Worm (Caenorhabditis elegans) whole organism, young adult: ENCODE data around the gene sid-2.
A peak's percentile ranks its signal among the peaks of the same experiment; 100 is the strongest.

ENCODE experiments used
- B0035.1 ChIP-seq: sonication (generic microtip); optimal IDR thresholded peaks from 2 replicates; lab custom pipeline; 2016; ENCODE audit warnings: missing genetic modification characterization, mild to moderate bottlenecking, missing compliant biosample characterization, missing genotype, missing genetic modification reagents
- B0336.3 ChIP-seq: fragments of 200-800 bp; sonication (Bioruptor generic); IDR thresholded peaks from 2 replicates; pipeline ENCODE4 v1.3.6; 2022; ENCODE audit warnings: missing genetic modification characterization, missing compliant biosample characterization
- D2030.7 ChIP-seq: fragments of 200-800 bp; sonication (Bioruptor generic); IDR thresholded peaks from 2 replicates; pipeline ENCODE4 v1.3.6; 2022; ENCODE audit warnings: missing genetic modification reagents, missing genetic modification characterization, missing compliant biosample characterization
- F10E7.11 ChIP-seq: sonication (generic microtip); optimal IDR thresholded peaks from 2 replicates; lab custom pipeline; 2017; ENCODE audit warnings: mild to moderate bottlenecking, missing genetic modification characterization, moderate library complexity, missing compliant biosample characterization
- F22D6.2 ChIP-seq: sonication (generic microtip); optimal IDR thresholded peaks from 2 replicates; lab custom pipeline; 2016; ENCODE audit warnings: mild to moderate bottlenecking, missing genetic modification characterization, missing compliant biosample characterization
- F23B12.7 ChIP-seq: sonication (generic microtip); optimal IDR thresholded peaks from 2 replicates; lab custom pipeline; 2017; ENCODE audit warnings: missing genetic modification characterization, mild to moderate bottlenecking, missing compliant biosample characterization, antibody characterized with exemption, moderate library complexity; ENCODE audit not compliant: insufficient read depth
- F49E8.2 ChIP-seq: sonication (generic microtip); optimal IDR thresholded peaks from 3 replicates; lab custom pipeline; 2017; ENCODE audit warnings: missing genetic modification characterization, mild to moderate bottlenecking, missing compliant biosample characterization, antibody characterized with exemption, moderate library complexity; ENCODE audit not compliant: insufficient read depth
- F57A8.1 ChIP-seq: fragments of 200-800 bp; sonication (Bioruptor generic); optimal IDR thresholded peaks from 2 replicates; lab custom pipeline; 2018; ENCODE audit warnings: mild to moderate bottlenecking, missing genetic modification characterization, moderate library complexity, missing compliant biosample characterization
- T26A5.8 ChIP-seq: sonication (generic microtip); optimal IDR thresholded peaks from 2 replicates; lab custom pipeline; 2016; ENCODE audit warnings: missing genetic modification characterization, missing compliant biosample characterization
- Y53G8AR.9 ChIP-seq: fragments of 200-800 bp; sonication (Bioruptor generic); conservative IDR thresholded peaks from 2 replicates; pipeline ENCODE4 v1.3.6; 2022; ENCODE audit warnings: missing genetic modification reagents, missing genetic modification characterization, missing compliant biosample characterization
- Y56A3A.18 ChIP-seq: fragments of 200-800 bp; sonication (Bioruptor generic); IDR thresholded peaks from 2 replicates; pipeline ENCODE4 v1.3.6; 2022; ENCODE audit warnings: missing genetic modification reagents, missing genetic modification characterization, missing compliant biosample characterization
- Y67H2A.10 ChIP-seq: fragments of 200-800 bp; sonication (Bioruptor generic); conservative IDR thresholded peaks from 2 replicates; pipeline ENCODE4 v1.3.6; 2022; ENCODE audit warnings: missing genetic modification reagents, missing genetic modification characterization, missing compliant biosample characterization
- Y95B8A.8 ChIP-seq: fragments of 200-800 bp; sonication (Bioruptor generic); IDR thresholded peaks from 2 replicates; pipeline ENCODE4 v1.3.6; 2022; ENCODE audit warnings: missing genetic modification reagents, missing genetic modification characterization, missing compliant biosample characterization
- aptf-3 ChIP-seq: fragments of 200-800 bp; sonication (Bioruptor generic); IDR thresholded peaks from 2 replicates; pipeline ENCODE4 v1.3.6; 2022; ENCODE audit warnings: missing genetic modification characterization, missing compliant biosample characterization
- bed-1 ChIP-seq: fragments of 200-800 bp; sonication (Bioruptor generic); IDR thresholded peaks from 2 replicates; pipeline ENCODE4 v1.3.6; 2022; ENCODE audit warnings: missing genetic modification reagents, missing genetic modification characterization, missing compliant biosample characterization
- bed-2 ChIP-seq: fragments of 200-800 bp; sonication (Bioruptor generic); IDR thresholded peaks from 2 replicates; pipeline ENCODE4 v1.3.6; 2022; ENCODE audit warnings: missing genetic modification reagents, missing genetic modification characterization, missing compliant biosample characterization
- cebp-2 ChIP-seq: fragments of 200-800 bp; sonication (Bioruptor generic); IDR thresholded peaks from 2 replicates; pipeline ENCODE4 v1.3.6; 2022; ENCODE audit warnings: missing genetic modification characterization, missing compliant biosample characterization
- ceh-100 ChIP-seq: fragments of 200-800 bp; sonication (Bioruptor generic); IDR thresholded peaks from 2 replicates; pipeline ENCODE4 v1.3.6; 2022; ENCODE audit warnings: missing genetic modification reagents, missing genetic modification characterization, missing compliant biosample characterization
- ceh-27 ChIP-seq: fragments of 200-800 bp; sonication (Bioruptor generic); optimal IDR thresholded peaks from 2 replicates; lab custom pipeline; 2018; ENCODE audit warnings: mild to moderate bottlenecking, missing genetic modification characterization, moderate library complexity, missing compliant biosample characterization
- ceh-91 ChIP-seq: fragments of 200-800 bp; sonication (Bioruptor generic); IDR thresholded peaks from 2 replicates; pipeline ENCODE4 v1.3.6; 2022; ENCODE audit warnings: missing genetic modification reagents, missing genetic modification characterization, missing compliant biosample characterization
- efl-1 ChIP-seq: fragments of 150-350 bp; optimal IDR thresholded peaks from 2 replicates; lab custom pipeline; 2014; ENCODE audit warnings: missing biosample characterization, missing genetic modification reagents, missing genetic modification characterization
- egl-18 ChIP-seq: fragments of 200-800 bp; sonication (Bioruptor generic); IDR thresholded peaks from 2 replicates; pipeline ENCODE4 v1.3.6; 2022; ENCODE audit warnings: missing genetic modification reagents, missing genetic modification characterization, missing compliant biosample characterization
- egl-44 ChIP-seq: fragments of 200-800 bp; sonication (Bioruptor generic); IDR thresholded peaks from 2 replicates; pipeline ENCODE4 v1.3.6; 2022; ENCODE audit warnings: missing genetic modification reagents, missing genetic modification characterization, missing compliant biosample characterization
- hlh-26 ChIP-seq: fragments of 200-800 bp; sonication (Bioruptor generic); conservative IDR thresholded peaks from 2 replicates; pipeline ENCODE4 v1.3.6; 2022; ENCODE audit warnings: missing genetic modification reagents, missing genetic modification characterization, missing compliant biosample characterization
- hmg-1.2 ChIP-seq: fragments of 200-800 bp; sonication (Bioruptor generic); IDR thresholded peaks from 2 replicates; pipeline ENCODE4 v1.3.6; 2022; ENCODE audit warnings: missing genetic modification reagents, missing genetic modification characterization, missing compliant biosample characterization
- hsf-1 ChIP-seq: fragments of 200-800 bp; sonication (Bioruptor generic); IDR thresholded peaks from 2 replicates; pipeline ENCODE4 v1.3.6; 2022; ENCODE audit warnings: missing genetic modification reagents, missing genetic modification characterization, missing compliant biosample characterization
- lag-1 ChIP-seq: fragments of 200-800 bp; sonication (Bioruptor generic); IDR thresholded peaks from 2 replicates; pipeline ENCODE4 v1.3.6; 2022; ENCODE audit warnings: missing genetic modification reagents, missing genetic modification characterization, missing compliant biosample characterization
- let-607 ChIP-seq, 2 experiments: fragments of 200-800 bp in 1 of 2; sonication (Bioruptor generic) in 1 of 2; sonication (generic microtip) in 1 of 2; optimal IDR thresholded peaks; 2 replicates each; lab custom pipeline; 2016 to 2018; ENCODE audit warnings: mild to moderate bottlenecking in 2 of 2, missing compliant biosample characterization in 2 of 2, missing genetic modification characterization in 2 of 2, moderate library complexity in 2 of 2, missing genotype in 1 of 2
- lin-26 ChIP-seq: fragments of 200-800 bp; sonication (Bioruptor generic); IDR thresholded peaks from 2 replicates; pipeline ENCODE4 v1.3.6; 2022; ENCODE audit warnings: missing genetic modification reagents, missing genetic modification characterization, missing compliant biosample characterization
- lin-35 ChIP-seq, 3 experiments: fragments of 150-350 bp in 2 of 3; sonication (generic microtip) in 1 of 3; optimal IDR thresholded peaks; 2 replicates each; lab custom pipeline; 2014 to 2018; ENCODE audit warnings: missing biosample characterization in 3 of 3, missing genetic modification characterization in 3 of 3, missing genetic modification reagents in 3 of 3
- lsy-27 ChIP-seq: sonication (generic microtip); optimal IDR thresholded peaks from 2 replicates; lab custom pipeline; 2017; ENCODE audit warnings: missing genetic modification characterization, mild to moderate bottlenecking, missing compliant biosample characterization, antibody characterized with exemption, missing genotype, borderline replicate concordance; ENCODE audit not compliant: insufficient read depth
- madf-3 ChIP-seq: fragments of 200-800 bp; sonication (Bioruptor generic); IDR thresholded peaks from 2 replicates; pipeline ENCODE4 v1.3.6; 2022; ENCODE audit warnings: missing genetic modification reagents, missing genetic modification characterization, missing compliant biosample characterization
- madf-6 ChIP-seq: fragments of 200-800 bp; sonication (Bioruptor generic); IDR thresholded peaks from 2 replicates; pipeline ENCODE4 v1.3.6; 2022; ENCODE audit warnings: missing genetic modification reagents, missing genetic modification characterization, missing compliant biosample characterization
- mel-28 ChIP-seq: sonication (generic microtip); optimal IDR thresholded peaks from 2 replicates; lab custom pipeline; 2016; ENCODE audit warnings: borderline replicate concordance, mild to moderate bottlenecking, missing genetic modification characterization, missing compliant biosample characterization
- nfyb-1 ChIP-seq: fragments of 200-800 bp; sonication (Bioruptor generic); IDR thresholded peaks from 2 replicates; pipeline ENCODE4 v1.3.6; 2022; ENCODE audit warnings: missing genetic modification reagents, missing genetic modification characterization, missing compliant biosample characterization
- nhr-80 ChIP-seq: sonication (generic microtip); optimal IDR thresholded peaks from 2 replicates; lab custom pipeline; 2016; ENCODE audit warnings: missing genetic modification characterization, missing compliant biosample characterization
- rec-8 ChIP-seq, 2 experiments: sonication (generic microtip); optimal IDR thresholded peaks; 2 replicates each; lab custom pipeline; 2016; ENCODE audit warnings: mild to moderate bottlenecking in 2 of 2, missing genetic modification characterization in 2 of 2, missing genetic modification reagents in 2 of 2, missing genotype in 2 of 2, missing biosample characterization in 1 of 2, missing compliant biosample characterization in 1 of 2, moderate library complexity in 1 of 2
- repo-1 ChIP-seq: sonication (generic microtip); optimal IDR thresholded peaks from 2 replicates; lab custom pipeline; 2017; ENCODE audit warnings: mild to moderate bottlenecking, missing genetic modification characterization, missing compliant biosample characterization
- sea-2 ChIP-seq: fragments of 200-800 bp; sonication (Bioruptor generic); IDR thresholded peaks from 2 replicates; pipeline ENCODE4 v1.3.6; 2022; ENCODE audit warnings: missing genetic modification characterization, missing compliant biosample characterization
- snpc-1.1 ChIP-seq: sonication (generic microtip); optimal IDR thresholded peaks from 2 replicates; lab custom pipeline; 2017; ENCODE audit warnings: missing genetic modification characterization, mild to moderate bottlenecking, missing compliant biosample characterization, antibody characterized with exemption, moderate library complexity, missing genotype, missing genetic modification reagents; ENCODE audit not compliant: insufficient read depth
- snpc-3.4 ChIP-seq: sonication (generic microtip); optimal IDR thresholded peaks from 2 replicates; lab custom pipeline; 2017; ENCODE audit warnings: missing genetic modification characterization, mild to moderate bottlenecking, missing compliant biosample characterization, antibody characterized with exemption, moderate library complexity, missing genotype, missing genetic modification reagents
- snpc-4 ChIP-seq, 5 experiments: fragments of 150-350 bp in 1 of 5; sonication (generic microtip) in 4 of 5; optimal IDR thresholded peaks; 2 replicates each; lab custom pipeline; 2014 to 2018; ENCODE audit warnings: missing genetic modification characterization in 5 of 5, missing biosample characterization in 3 of 5, antibody characterized with exemption in 2 of 5, mild to moderate bottlenecking in 2 of 5, missing compliant biosample characterization in 2 of 5, missing genotype in 2 of 5, moderate library complexity in 2 of 5, missing genetic modification reagents in 1 of 5
- somi-1 ChIP-seq: fragments of 200-800 bp; sonication (Bioruptor generic); optimal IDR thresholded peaks from 2 replicates; lab custom pipeline; 2018; ENCODE audit warnings: mild to moderate bottlenecking, missing genetic modification characterization, missing compliant biosample characterization
- tbp1 ChIP-seq: fragments of 200-800 bp; sonication (Bioruptor generic); optimal IDR thresholded peaks from 2 replicates; lab custom pipeline; 2018; ENCODE audit warnings: mild to moderate bottlenecking, missing genetic modification characterization, missing compliant biosample characterization
- xnd-1 ChIP-seq: sonication (generic microtip); optimal IDR thresholded peaks from 2 replicates; lab custom pipeline; 2016; ENCODE audit warnings: missing genotype, missing genetic modification reagents, missing genetic modification characterization, missing compliant biosample characterization
- zim-3 ChIP-seq: sonication (generic microtip); optimal IDR thresholded peaks from 2 replicates; lab custom pipeline; 2017; ENCODE audit warnings: mild to moderate bottlenecking, missing genetic modification characterization, moderate library complexity, missing compliant biosample characterization
- ztf-28 ChIP-seq: fragments of 200-800 bp; sonication (Bioruptor generic); IDR thresholded peaks from 2 replicates; pipeline ENCODE4 v1.3.6; 2022; ENCODE audit warnings: missing genetic modification reagents, missing genetic modification characterization, missing compliant biosample characterization

Gene sid-2

ce11 chrIII:13694048-13694447, 14.8 kb downstream of the sid-2 start:
- no peak for TF ChIP-seq lsy-27 (tag; lab: Kevin White, UChicago)
- TF ChIP-seq ceh-91 (GFP tag; lab: Robert Waterston, UW) = no peak
- TF ChIP-seq F57A8.1 (GFP tag; lab: Kevin White, UChicago) = no peak
- TF ChIP-seq let-607 (tag; optimal IDR thresholded peaks at IDR 0.05; lab: Kevin White, UChicago) = peak; percentile 57 to 58
- no peak for TF ChIP-seq xnd-1 (tag; lab: Kevin White, UChicago)
- TF ChIP-seq ceh-100 (GFP tag; lab: Robert Waterston, UW) = peak; percentile 90
- TF ChIP-seq ztf-28 (GFP tag; lab: Robert Waterston, UW) = no peak
- no peak for TF ChIP-seq Y56A3A.18 (GFP tag; lab: Robert Waterston, UW)
- no peak for TF ChIP-seq egl-44
- TF ChIP-seq snpc-4 (GFP tag; optimal IDR thresholded peaks at IDR 0.05; lab: Kevin White, UChicago) = no peak
- TF ChIP-seq snpc-4 (tag; optimal IDR thresholded peaks at IDR 0.05; lab: Kevin White, UChicago) = peak in 1 of 4 experiments; percentile 30
- no peak for TF ChIP-seq ceh-27 (GFP tag; lab: Kevin White, UChicago)
- TF ChIP-seq F49E8.2 (tag; lab: Kevin White, UChicago) = no peak
- TF ChIP-seq lag-1 (GFP tag; lab: Robert Waterston, UW) = no peak
- peak; percentile 55 for TF ChIP-seq F23B12.7 (tag; lab: Kevin White, UChicago)
- no peak for TF ChIP-seq madf-3 (GFP tag; lab: Robert Waterston, UW)
- TF ChIP-seq hlh-26 (GFP tag; lab: Robert Waterston, UW) = no peak
- no peak for TF ChIP-seq somi-1 (GFP tag; lab: Kevin White, UChicago)
- no peak for TF ChIP-seq F10E7.11 (tag; lab: Kevin White, UChicago)
- no peak; the same call in 1 of the 2 replicates for TF ChIP-seq bed-2 (GFP tag; lab: Robert Waterston, UW)
- TF ChIP-seq Y95B8A.8 (GFP tag; lab: Robert Waterston, UW) = no peak
- TF ChIP-seq nfyb-1 = peak; percentile 47; the same call in 1 of the 2 replicates
- TF ChIP-seq snpc-3.4 (tag; lab: Kevin White, UChicago) = no peak
- no peak for TF ChIP-seq D2030.7 (GFP tag; lab: Robert Waterston, UW)
- TF ChIP-seq rec-8 (tag; optimal IDR thresholded peaks at IDR 0.05; lab: Kevin White, UChicago) = no peak
- TF ChIP-seq B0336.3 = peak; percentile 43; the same call in 1 of the 2 replicates
- TF ChIP-seq B0035.1 (tag; lab: Kevin White, UChicago) = no peak
- TF ChIP-seq hmg-1.2 (GFP tag; lab: Robert Waterston, UW) = peak; percentile 63; the same call in 1 of the 2 replicates
- TF ChIP-seq F22D6.2 = no peak
- TF ChIP-seq Y67H2A.10 (GFP tag; lab: Robert Waterston, UW) = no peak
- TF ChIP-seq zim-3 (tag; lab: Kevin White, UChicago) = peak; percentile 69
- TF ChIP-seq T26A5.8 = no peak
- no peak for TF ChIP-seq mel-28 (tag; lab: Kevin White, UChicago)
- no peak for TF ChIP-seq aptf-3 (GFP tag; lab: Robert Waterston, UW)
- TF ChIP-seq lin-26 = no peak
- TF ChIP-seq efl-1 (GFP tag; lab: Kevin White, UChicago) = no peak
- TF ChIP-seq egl-18 = no peak
- TF ChIP-seq madf-6 (GFP tag; lab: Robert Waterston, UW) = no peak
- no peak for TF ChIP-seq bed-1 (GFP tag; lab: Robert Waterston, UW)
- TF ChIP-seq sea-2 (GFP tag; lab: Robert Waterston, UW) = no peak
- TF ChIP-seq nhr-80 = peak; percentile 71
- TF ChIP-seq lin-35 (GFP tag; optimal IDR thresholded peaks at IDR 0.05; lab: Kevin White, UChicago) = peak in 1 of 3 experiments; percentile 18
- peak; percentile 47 for TF ChIP-seq tbp1 (GFP tag; lab: Kevin White, UChicago)
- no peak for TF ChIP-seq cebp-2 (GFP tag; lab: Robert Waterston, UW)
- TF ChIP-seq Y53G8AR.9 = no peak
- peak; percentile 82 for TF ChIP-seq hsf-1 (GFP tag; lab: Robert Waterston, UW)
- TF ChIP-seq repo-1 = peak; percentile 45
- no peak for TF ChIP-seq snpc-1.1 (tag; lab: Kevin White, UChicago)
